Worm (Caenorhabditis elegans) whole organism, L3 larva: ENCODE results near the gene mog-3.

Experiments used
- ceh-16 ChIP-seq: sonication (generic microtip); optimal IDR thresholded peaks from 2 replicates; lab custom pipeline; 2017; ENCODE audit warnings: missing biosample characterization, missing genetic modification characterization
- ceh-9 ChIP-seq: sonication (generic microtip); optimal IDR thresholded peaks from 2 replicates; lab custom pipeline; 2018; ENCODE audit warnings: missing biosample characterization, missing genetic modification characterization
- eor-1 ChIP-seq, 2 experiments: fragments of 150-350 bp; optimal IDR thresholded peaks; 2 replicates each; lab custom pipeline; 2014 to 2018; ENCODE audit warnings: missing biosample characterization in 2 of 2, missing genetic modification characterization in 2 of 2
- lin-39 ChIP-seq: fragments of 150-350 bp; optimal IDR thresholded peaks from 2 replicates; lab custom pipeline; 2018; ENCODE audit warnings: missing biosample characterization, missing genetic modification reagents, missing genetic modification characterization
- nhr-25 ChIP-seq: sonication (generic microtip); optimal IDR thresholded peaks from 2 replicates; lab custom pipeline; 2017; ENCODE audit warnings: missing biosample characterization, missing genetic modification characterization
- nhr-28 ChIP-seq: fragments of 150-350 bp; optimal IDR thresholded peaks from 2 replicates; lab custom pipeline; 2014; ENCODE audit warnings: missing biosample characterization, missing genetic modification characterization
- nhr-77 ChIP-seq: fragments of 150-350 bp; optimal IDR thresholded peaks from 2 replicates; lab custom pipeline; 2014; ENCODE audit warnings: missing biosample characterization, missing genetic modification characterization
- pha-4 ChIP-seq: fragments of 150-350 bp; optimal IDR thresholded peaks from 2 replicates; lab custom pipeline; 2014; ENCODE audit warnings: missing biosample characterization, missing genetic modification reagents, missing genetic modification characterization
- skn-1 ChIP-seq: fragments of 150-350 bp; optimal IDR thresholded peaks from 2 replicates; lab custom pipeline; 2014; ENCODE audit warnings: missing biosample characterization, missing genetic modification characterization

- TF ChIP-seq skn-1 (tag; lab: Kevin White, UChicago) = peak; percentile 23
- TF ChIP-seq nhr-28 (tag; lab: Kevin White, UChicago) = no peak
- TF ChIP-seq ceh-9 (tag; lab: Kevin White, UChicago) = no peak
- TF ChIP-seq pha-4 (tag; lab: Kevin White, UChicago) = peak; percentile 88
- no peak for TF ChIP-seq nhr-77 (tag; lab: Kevin White, UChicago)
- no peak for TF ChIP-seq lin-39
- TF ChIP-seq nhr-25 (tag; lab: Kevin White, UChicago) = peak; percentile 32
- TF ChIP-seq ceh-16 = no peak
- no peak for TF ChIP-seq eor-1 (tag; optimal IDR thresholded peaks at IDR 0.05; lab: Kevin White, UChicago)
Observed at ce11 chrIII:5305725-5306124, 2.7 kb upstream of the mog-3 start.
